Worm (Caenorhabditis elegans): ENCODE data around the gene vha-9.

vha-9 gene

ce11 chrII:10303663-10304115 lies at the start of gene vha-9 (continued):
- no peak for TF ChIP-seq elt-2 (tag; optimal IDR thresholded peaks at IDR 0.05)
- TF ChIP-seq ceh-82 (tag; optimal IDR thresholded peaks at IDR 0.05), result peak; percentile 44 to 63 (median 61)
- TF ChIP-seq nhr-77 (tag; optimal IDR thresholded peaks at IDR 0.05), result no peak
- peak in 1 of 2 experiments; percentile 57 for TF ChIP-seq mdl-1 (tag; optimal IDR thresholded peaks at IDR 0.05)
- TF ChIP-seq swsn-7 (tag; optimal IDR thresholded peaks at IDR 0.05), result peak; percentile 74
- no peak for TF ChIP-seq pag-3 (tag; optimal IDR thresholded peaks at IDR 0.05; ENCODE audit: borderline replicate concordance, insufficient read depth)
- TF ChIP-seq nhr-71 (tag; optimal IDR thresholded peaks at IDR 0.05), result peak; percentile 83
- peak; percentile 35; the same call in 1 of the 2 replicates for TF ChIP-seq ceh-88 (GFP tag; IDR thresholded peaks at IDR 0.05)
- peak; percentile 45 for TF ChIP-seq blmp-1 (tag; optimal IDR thresholded peaks at IDR 0.05)
- TF ChIP-seq fkh-8 (tag; optimal IDR thresholded peaks at IDR 0.05), result peak; percentile 45
- TF ChIP-seq vab-15 (tag; optimal IDR thresholded peaks at IDR 0.05), result no peak
- TF ChIP-seq egl-27 (tag; optimal IDR thresholded peaks at IDR 0.05), result no peak
- TF ChIP-seq pqm-1 (tag; optimal IDR thresholded peaks at IDR 0.05), result no peak
- TF ChIP-seq C16A3.4 (tag; optimal IDR thresholded peaks at IDR 0.05), result peak; percentile 66
- no peak for TF ChIP-seq efl-3 (GFP tag; optimal IDR thresholded peaks at IDR 0.05)
- peak; percentile 14 for TF ChIP-seq C04F5.9 (tag; optimal IDR thresholded peaks at IDR 0.05)
- TF ChIP-seq xbp-1 (tag; optimal IDR thresholded peaks at IDR 0.05), result peak; percentile 70
- no peak for TF ChIP-seq nhr-237 (tag; optimal IDR thresholded peaks at IDR 0.05)
- peak; percentile 51 for TF ChIP-seq grh-1 (GFP tag; IDR thresholded peaks at IDR 0.05)
- TF ChIP-seq mep-1 (tag; optimal IDR thresholded peaks at IDR 0.05), result peak; percentile 25
- TF ChIP-seq unc-98 (GFP tag; IDR thresholded peaks at IDR 0.05), result no peak
- TF ChIP-seq lin-15B (tag; optimal IDR thresholded peaks at IDR 0.05), result peak; percentile 31
- TF ChIP-seq ces-1 (GFP tag; optimal IDR thresholded peaks at IDR 0.05), result peak; percentile 34
- TF ChIP-seq aha-1 (tag; optimal IDR thresholded peaks at IDR 0.05), result no peak
- TF ChIP-seq fkh-4 (tag; optimal IDR thresholded peaks at IDR 0.05; ENCODE audit: borderline replicate concordance), result no peak
- peak; percentile 52 for TF ChIP-seq F16B12.6 (tag; optimal IDR thresholded peaks at IDR 0.05)
- TF ChIP-seq ztf-11 (tag; optimal IDR thresholded peaks at IDR 0.05), result peak in 1 of 2 experiments; percentile 59
- no peak for TF ChIP-seq tlp-1 (tag; optimal IDR thresholded peaks at IDR 0.05)
- no peak for TF ChIP-seq fkh-10 (GFP tag; optimal IDR thresholded peaks at IDR 0.05)
- TF ChIP-seq sptf-1 (tag; optimal IDR thresholded peaks at IDR 0.05), result no peak
- TF ChIP-seq nhr-90 (tag; optimal IDR thresholded peaks at IDR 0.05; ENCODE audit: poor library complexity), result peak; percentile 81

- TF ChIP-seq hlh-4 (tag; optimal IDR thresholded peaks at IDR 0.05), result no peak
- TF ChIP-seq lin-15B (tag; optimal IDR thresholded peaks at IDR 0.05), result no peak
- no peak for TF ChIP-seq sox-4 (tag; optimal IDR thresholded peaks at IDR 0.05)
- no peak for TF ChIP-seq ceh-88 (GFP tag; IDR thresholded peaks at IDR 0.05)
- TF ChIP-seq grh-1 (GFP tag; IDR thresholded peaks at IDR 0.05), result no peak
- TF ChIP-seq nhr-90 (tag; optimal IDR thresholded peaks at IDR 0.05; ENCODE audit: poor library complexity), result no peak
- no peak for TF ChIP-seq ceh-82 (tag; optimal IDR thresholded peaks at IDR 0.05)
- no peak for TF ChIP-seq C34B4.2 (tag; optimal IDR thresholded peaks at IDR 0.05)
- TF ChIP-seq aly-2 (tag; optimal IDR thresholded peaks at IDR 0.05), result no peak
- no peak for TF ChIP-seq lin-35 (GFP tag; optimal IDR thresholded peaks at IDR 0.05)
- TF ChIP-seq nhr-84 (tag; optimal IDR thresholded peaks at IDR 0.05), result no peak
- TF ChIP-seq ama-1 (optimal IDR thresholded peaks at IDR 0.05), result no peak
- no peak for TF ChIP-seq irx-1 (tag; optimal IDR thresholded peaks at IDR 0.05)
- no peak for TF ChIP-seq fkh-10 (GFP tag; optimal IDR thresholded peaks at IDR 0.05)
- TF ChIP-seq nhr-47 (tag; optimal IDR thresholded peaks at IDR 0.05), result no peak
- no peak for TF ChIP-seq ceh-63 (GFP tag; optimal IDR thresholded peaks at IDR 0.05)
- no peak for TF ChIP-seq egl-13 (tag; optimal IDR thresholded peaks at IDR 0.05)
Measured at ce11 chrII:10351963-10352362, 48.5 kb upstream of the vha-9 start, which contains the start of gene C07E3.8. Gene C07E3.8 (plus strand): TSS chrII:10352263.
